Fruit fly (Drosophila melanogaster) whole organism, embryonic: ENCODE data around the gene CG17283.

ENCODE experiments used
- CG17568 ChIP-seq: fragments of 200-800 bp; sonication (Bioruptor generic); optimal IDR thresholded peaks from 2 replicates; lab custom pipeline; 2018; ENCODE audit warnings: missing biosample characterization, mild to moderate bottlenecking, missing genetic modification characterization, moderate library complexity
- CG32767 ChIP-seq: fragments of 200-800 bp; sonication (Bioruptor generic); IDR thresholded peaks from 2 replicates; pipeline ENCODE4 v1.3.6; 2022; ENCODE audit warnings: missing biosample characterization, missing genetic modification characterization
- CG4854 ChIP-seq: fragments of 200-800 bp; sonication (Bioruptor generic); optimal IDR thresholded peaks from 2 replicates; lab custom pipeline; 2016; ENCODE audit warnings: missing biosample characterization, missing genetic modification characterization, inconsistent platforms
- HLH54F ChIP-seq: fragments of 200-800 bp; sonication (Bioruptor generic); optimal IDR thresholded peaks from 3 replicates; lab custom pipeline; 2016; ENCODE audit warnings: missing biosample characterization, missing genetic modification characterization
- ato ChIP-seq: fragments of 200-800 bp; sonication (Bioruptor generic); IDR thresholded peaks from 2 replicates; pipeline ENCODE4 v1.3.6; 2022; ENCODE audit warnings: missing biosample characterization, missing genetic modification characterization; ENCODE audit not compliant: partially characterized antibody

- no peak for TF ChIP-seq CG4854 (GFP tag; lab: Kevin White, UChicago)
- TF ChIP-seq CG32767 = no peak
- no peak for TF ChIP-seq HLH54F
- no peak for TF ChIP-seq ato
- TF ChIP-seq CG17568 (GFP tag; lab: Kevin White, UChicago) = no peak
These were observed 7.8 kb downstream of the CG17283 start, which contains the start of gene CG5866 for dm6 chr3R:17415439-17415838.
